Worm (Caenorhabditis elegans) whole organism, young adult: ENCODE measurements around the gene del-8.

Experiments used
- chd-7 ChIP-seq: sonication (generic microtip); optimal IDR thresholded peaks from 2 replicates; lab custom pipeline; 2016; ENCODE audit warnings: mild to moderate bottlenecking, missing genetic modification characterization, moderate library complexity, missing compliant biosample characterization
- dox-1 ChIP-seq: fragments of 200-800 bp; sonication (Bioruptor generic); IDR thresholded peaks from 2 replicates; pipeline ENCODE4 v1.3.6; 2022; ENCODE audit warnings: missing genetic modification reagents, missing genetic modification characterization, missing compliant biosample characterization
- dpl-1 ChIP-seq: fragments of 150-350 bp; optimal IDR thresholded peaks from 2 replicates; lab custom pipeline; 2014; ENCODE audit warnings: missing biosample characterization, missing genetic modification reagents, missing genetic modification characterization
- hlh-12 ChIP-seq: sonication (generic microtip); optimal IDR thresholded peaks from 2 replicates; lab custom pipeline; 2016; ENCODE audit warnings: missing genetic modification characterization, missing compliant biosample characterization
- lin-26 ChIP-seq: fragments of 200-800 bp; sonication (Bioruptor generic); IDR thresholded peaks from 2 replicates; pipeline ENCODE4 v1.3.6; 2022; ENCODE audit warnings: missing genetic modification reagents, missing genetic modification characterization, missing compliant biosample characterization
- lin-54 ChIP-seq: fragments of 200-800 bp; sonication (Bioruptor generic); optimal IDR thresholded peaks from 2 replicates; lab custom pipeline; 2018; ENCODE audit warnings: mild to moderate bottlenecking, missing genetic modification characterization, missing compliant biosample characterization
- mes-4 ChIP-seq: sonication (generic microtip); optimal IDR thresholded peaks from 2 replicates; lab custom pipeline; 2016; ENCODE audit warnings: missing genotype, missing genetic modification characterization, missing compliant biosample characterization
- nhr-90 ChIP-seq: sonication (generic microtip); optimal IDR thresholded peaks from 2 replicates; lab custom pipeline; 2016; ENCODE audit warnings: missing genotype, mild to moderate bottlenecking, missing genetic modification characterization, missing compliant biosample characterization
- rpc-1 ChIP-seq, 2 experiments: fragments of 150-350 bp in 1 of 2; sonication (generic microtip) in 1 of 2; optimal IDR thresholded peaks; 2 replicates each; lab custom pipeline; 2014 to 2018; ENCODE audit warnings: missing biosample characterization in 1 of 2, missing genetic modification characterization in 1 of 2, missing genetic modification reagents in 1 of 2, missing genotype in 1 of 2
- zim-3 ChIP-seq: sonication (generic microtip); optimal IDR thresholded peaks from 2 replicates; lab custom pipeline; 2017; ENCODE audit warnings: mild to moderate bottlenecking, missing genetic modification characterization, moderate library complexity, missing compliant biosample characterization
- ztf-25 ChIP-seq: fragments of 200-800 bp; sonication (Bioruptor generic); IDR thresholded peaks from 2 replicates; pipeline ENCODE4 v1.3.6; 2022; ENCODE audit warnings: missing genetic modification reagents, missing genetic modification characterization, missing compliant biosample characterization

DNA sequence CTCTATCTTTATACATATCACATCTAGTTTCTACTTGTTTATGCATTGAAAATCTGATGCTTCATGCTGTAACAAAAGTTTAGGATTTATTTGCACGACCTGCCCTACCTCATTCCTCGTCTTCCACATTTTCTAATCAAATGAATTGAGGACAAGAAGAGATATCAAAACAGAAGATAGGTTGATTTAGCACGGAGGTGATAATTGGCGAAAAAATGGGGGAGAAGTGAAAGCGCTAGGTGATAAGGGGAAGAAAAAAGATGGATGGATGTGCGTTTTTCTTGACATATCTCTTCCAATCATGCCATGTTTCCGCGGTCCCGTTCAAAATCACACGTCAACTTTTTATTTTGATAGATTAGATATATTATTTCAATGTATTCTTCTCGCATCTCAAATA, 18.9 kb downstream of the del-8 start:
- TF ChIP-seq dox-1 (GFP tag; lab: Robert Waterston, UW) (no peak), hlh-12 (tag; lab: Kevin White, UChicago) (no peak), lin-26 (GFP tag; lab: Robert Waterston, UW) (no peak), chd-7 (no peak), lin-54 (GFP tag; lab: Kevin White, UChicago) (no peak), nhr-90 (tag; lab: Kevin White, UChicago) (no peak), dpl-1 (GFP tag; lab: Kevin White, UChicago) (no peak), mes-4 (tag; lab: Kevin White, UChicago) (no peak), zim-3 (no peak), rpc-1 (optimal IDR thresholded peaks at IDR 0.05; lab: Kevin White, UChicago) (no peak), rpc-1 (tag; optimal IDR thresholded peaks at IDR 0.05; lab: Kevin White, UChicago) (no peak), ztf-25 (GFP tag; lab: Robert Waterston, UW) (no peak)
